Worm (Caenorhabditis elegans) whole organism, mixed stage, embryonic: ENCODE measurements around the gene fbxa-1.

Experiments used
- flh-1 ChIP-seq: fragments of 200-800 bp; sonication (Bioruptor generic); optimal IDR thresholded peaks from 2 replicates; lab custom pipeline; 2018; ENCODE audit warnings: mild to moderate bottlenecking, missing genetic modification characterization, moderate library complexity, missing compliant biosample characterization
- lin-13 ChIP-seq: fragments of 150-350 bp; optimal IDR thresholded peaks from 2 replicates; lab custom pipeline; 2014; ENCODE audit warnings: missing biosample characterization, missing genetic modification characterization
- lsy-2 ChIP-seq: fragments of 150-350 bp; optimal IDR thresholded peaks from 2 replicates; lab custom pipeline; 2014; ENCODE audit warnings: missing biosample characterization, missing genetic modification characterization
- mab-5 ChIP-seq: fragments of 150-350 bp; optimal IDR thresholded peaks from 2 replicates; lab custom pipeline; 2014; ENCODE audit warnings: missing biosample characterization, missing genetic modification characterization
- mep-1 ChIP-seq: fragments of 150-350 bp; optimal IDR thresholded peaks from 2 replicates; lab custom pipeline; 2017; ENCODE audit warnings: missing biosample characterization, missing genetic modification reagents, missing genetic modification characterization, inconsistent platforms
- nhr-237 ChIP-seq: fragments of 150-350 bp; optimal IDR thresholded peaks from 2 replicates; lab custom pipeline; 2014; ENCODE audit warnings: missing biosample characterization, missing genetic modification characterization
- sem-2 ChIP-seq: fragments of 200-800 bp; sonication (Bioruptor generic); optimal IDR thresholded peaks from 2 replicates; lab custom pipeline; 2018; ENCODE audit warnings: mild to moderate bottlenecking, missing genetic modification characterization, missing compliant biosample characterization
- sptf-1 ChIP-seq: sonication (generic microtip); optimal IDR thresholded peaks from 2 replicates; lab custom pipeline; 2017; ENCODE audit warnings: mild to moderate bottlenecking, missing genetic modification characterization, moderate library complexity, missing compliant biosample characterization
- ztf-11 ChIP-seq: fragments of 150-350 bp; optimal IDR thresholded peaks from 2 replicates; lab custom pipeline; 2014; ENCODE audit warnings: missing biosample characterization, missing genetic modification characterization

ce11 chrIII:2324703-2325102, 16.8 kb upstream of the fbxa-1 start:
- TF ChIP-seq sptf-1 (tag; lab: Kevin White, UChicago) (no peak), flh-1 (no peak), sem-2 (GFP tag; lab: Kevin White, UChicago) (no peak), ztf-11 (tag; lab: Kevin White, UChicago) (no peak), lin-13 (tag; lab: Kevin White, UChicago) (no peak), mab-5 (tag; lab: Kevin White, UChicago) (no peak), mep-1 (tag; lab: Kevin White, UChicago) (no peak), nhr-237 (tag; lab: Kevin White, UChicago) (no peak), lsy-2 (tag; lab: Kevin White, UChicago) (no peak)
